Fruit fly (Drosophila melanogaster): Measurements from ENCODE around the gene CG14042.

DNA sequence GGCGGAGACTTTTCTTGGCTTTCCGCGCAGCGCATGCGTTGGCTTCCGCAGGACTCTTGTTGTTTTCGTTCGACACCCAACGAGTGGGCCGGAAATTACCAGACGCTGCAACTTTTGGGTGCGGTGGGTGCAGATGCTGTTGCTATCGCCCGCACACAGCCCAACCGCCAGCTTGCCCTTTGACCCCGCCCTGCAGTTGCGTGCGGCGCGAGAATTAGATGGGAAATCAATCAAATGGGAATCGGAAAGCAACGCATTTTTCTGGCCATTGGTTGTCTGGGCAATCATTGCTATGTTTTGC lies 32.1 kb upstream of the CG14042 start:
- TF ChIP-seq usp (GFP tag; optimal IDR thresholded peaks at IDR 0.05) (no peak), CG6272 (GFP tag; IDR thresholded peaks at IDR 0.05) (no peak), CG6254 (GFP tag; optimal IDR thresholded peaks at IDR 0.05) (no peak), gsb (GFP tag; IDR thresholded peaks at IDR 0.05) (no peak)
